Worm (Caenorhabditis elegans): ENCODE data around the gene F38H4.4.

The F38H4.4 gene

ce11 chrIV:11847771-11848312 is at the start of gene F38H4.4, which contains the start of gene F38H4.6:
TSS of gene F38H4.4 (plus strand) at chrIV:11848262.
TSS of gene F38H4.6 (minus strand) at chrIV:11847871.
- no peak for TF ChIP-seq unc-62 (GFP tag; optimal IDR thresholded peaks at IDR 0.05)
- no peak for TF ChIP-seq fos-1 (tag; optimal IDR thresholded peaks at IDR 0.05)
- no peak for TF ChIP-seq sma-9 (GFP tag; optimal IDR thresholded peaks at IDR 0.05)
- TF ChIP-seq sma-9 (tag; optimal IDR thresholded peaks at IDR 0.05) = no peak
- no peak for TF ChIP-seq nhr-21 (tag; optimal IDR thresholded peaks at IDR 0.05)
- no peak for TF ChIP-seq crh-2 (tag; optimal IDR thresholded peaks at IDR 0.05)
- no peak for TF ChIP-seq alr-1 (tag; optimal IDR thresholded peaks at IDR 0.05)
- no peak for TF ChIP-seq nhr-12 (tag; optimal IDR thresholded peaks at IDR 0.05)
- TF ChIP-seq R02D3.7 (tag; optimal IDR thresholded peaks at IDR 0.05) = no peak
- TF ChIP-seq dmd-4 (tag; optimal IDR thresholded peaks at IDR 0.05) = no peak
- no peak for TF ChIP-seq unc-39 (tag; optimal IDR thresholded peaks at IDR 0.05)
- no peak for TF ChIP-seq F13H6.1 (tag; optimal IDR thresholded peaks at IDR 0.05)
- TF ChIP-seq blmp-1 (tag; optimal IDR thresholded peaks at IDR 0.05; ENCODE audit: insufficient read depth) = no peak

ce11 chrIV:11799240-11799639 is 48.8 kb upstream of the F38H4.4 start:
- TF ChIP-seq F13H6.1 (tag; optimal IDR thresholded peaks at IDR 0.05) = peak; percentile 18
- no peak for TF ChIP-seq elt-1 (tag; optimal IDR thresholded peaks at IDR 0.05)

DNA sequence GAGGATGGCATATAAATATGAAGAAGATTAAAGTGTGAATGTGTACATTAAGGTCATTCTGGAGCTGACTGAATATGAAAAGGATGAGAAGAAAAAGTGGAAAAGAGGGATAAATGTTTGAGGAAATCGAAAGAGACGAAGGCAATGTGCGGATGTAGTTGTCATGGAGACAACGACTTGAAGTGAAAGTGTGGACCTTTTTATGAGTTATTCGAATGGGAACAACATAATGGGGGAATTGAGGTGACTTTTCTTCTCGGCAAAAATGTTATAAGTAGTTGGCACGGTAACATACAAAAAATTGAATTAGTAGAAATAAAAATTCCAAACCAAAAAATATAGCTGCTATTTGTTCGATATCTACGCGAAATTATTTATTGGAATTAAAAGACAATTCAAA is 47.0 kb upstream of the F38H4.4 start, which contains the start of gene dyf-18:
dyf-18 (minus strand) TSS at position 101 of the 400 bp plus-strand sequence.
- TF ChIP-seq aly-2 (tag; optimal IDR thresholded peaks at IDR 0.05) (no peak), elt-1 (tag; optimal IDR thresholded peaks at IDR 0.05) (no peak), skn-1 (tag; optimal IDR thresholded peaks at IDR 0.05) (no peak), nhr-21 (tag; optimal IDR thresholded peaks at IDR 0.05) (no peak), alr-1 (tag; optimal IDR thresholded peaks at IDR 0.05) (no peak), egl-27 (tag; optimal IDR thresholded peaks at IDR 0.05) (no peak), nhr-129 (tag; optimal IDR thresholded peaks at IDR 0.05) (no peak), fos-1 (tag; optimal IDR thresholded peaks at IDR 0.05) (no peak), lin-39 (tag; optimal IDR thresholded peaks at IDR 0.05) (no peak), peb-1 (tag; optimal IDR thresholded peaks at IDR 0.05) (no peak), nhr-6 (tag; optimal IDR thresholded peaks at IDR 0.05) (no peak), ztf-4 (tag; optimal IDR thresholded peaks at IDR 0.05) (no peak), C34F6.9 (tag; optimal IDR thresholded peaks at IDR 0.05) (no peak), mbf-1 (tag; optimal IDR thresholded peaks at IDR 0.05) (no peak), unc-62 (GFP tag; optimal IDR thresholded peaks at IDR 0.05) (no peak), F13H6.1 (tag; optimal IDR thresholded peaks at IDR 0.05) (no peak), ceh-82 (tag; optimal IDR thresholded peaks at IDR 0.05) (no peak), sma-3 (GFP tag; optimal IDR thresholded peaks at IDR 0.05) (no peak)

ce11 chrIV:11803044-11803443 is 45.0 kb upstream of the F38H4.4 start, which contains the start of gene H01G02.4:
TSS of gene H01G02.4 (minus strand) at chrIV:11803144.
- TF ChIP-seq snpc-4 (tag; optimal IDR thresholded peaks at IDR 0.05) (no peak), sem-4 (tag; optimal IDR thresholded peaks at IDR 0.05) (no peak), fos-1 (tag; optimal IDR thresholded peaks at IDR 0.05) (no peak), mdl-1 (tag; optimal IDR thresholded peaks at IDR 0.05) (no peak), ama-1 (optimal IDR thresholded peaks at IDR 0.05) (no peak), blmp-1 (tag; optimal IDR thresholded peaks at IDR 0.05; ENCODE audit: insufficient read depth) (no peak), nhr-25 (tag; optimal IDR thresholded peaks at IDR 0.05) (no peak), lin-13 (GFP tag; optimal IDR thresholded peaks at IDR 0.05) (no peak), sma-3 (GFP tag; optimal IDR thresholded peaks at IDR 0.05) (no peak), unc-62 (GFP tag; optimal IDR thresholded peaks at IDR 0.05) (no peak), lin-11 (tag; optimal IDR thresholded peaks at IDR 0.05) (no peak)

DNA sequence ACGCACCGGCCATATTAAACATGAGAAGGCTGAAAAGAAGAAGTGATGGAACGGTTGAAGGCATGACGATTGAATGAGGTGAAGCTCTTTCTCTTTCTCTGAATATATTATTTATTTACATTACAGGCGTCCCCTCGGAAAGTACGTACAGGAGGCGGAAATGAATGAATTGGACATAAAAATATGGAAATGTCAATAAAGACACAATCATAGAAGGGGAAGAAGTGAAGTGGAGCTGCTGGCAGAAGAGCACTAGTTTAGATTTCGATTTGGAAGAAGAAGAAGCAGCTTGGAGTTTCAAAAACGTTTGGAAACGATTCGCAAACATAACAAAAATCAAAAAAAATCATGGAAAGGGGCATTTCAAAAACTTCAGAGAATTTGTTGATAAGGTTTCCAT is 44.0 kb upstream of the F38H4.4 start, which contains the start of gene H01G02.1:
H01G02.1 (minus strand) TSS at position 101 of the 400 bp plus-strand sequence.
- TF ChIP-seq nhr-21 (tag; optimal IDR thresholded peaks at IDR 0.05) = no peak
- TF ChIP-seq ama-1 (optimal IDR thresholded peaks at IDR 0.05) = no peak
- no peak for TF ChIP-seq sma-3 (GFP tag; optimal IDR thresholded peaks at IDR 0.05)
- TF ChIP-seq alr-1 (tag; optimal IDR thresholded peaks at IDR 0.05) = no peak
- TF ChIP-seq fos-1 (tag; optimal IDR thresholded peaks at IDR 0.05) = no peak
- no peak for TF ChIP-seq nhr-129 (tag; optimal IDR thresholded peaks at IDR 0.05)
- TF ChIP-seq peb-1 (tag; optimal IDR thresholded peaks at IDR 0.05) = no peak
- TF ChIP-seq nhr-6 (tag; optimal IDR thresholded peaks at IDR 0.05) = no peak
- no peak for TF ChIP-seq blmp-1 (tag; optimal IDR thresholded peaks at IDR 0.05; ENCODE audit: insufficient read depth)
- TF ChIP-seq aly-2 (tag; optimal IDR thresholded peaks at IDR 0.05) = no peak
- no peak for TF ChIP-seq sem-4 (tag; optimal IDR thresholded peaks at IDR 0.05)
- no peak for TF ChIP-seq unc-39 (tag; optimal IDR thresholded peaks at IDR 0.05)
- TF ChIP-seq nhr-10 (tag; optimal IDR thresholded peaks at IDR 0.05) = no peak
- TF ChIP-seq nhr-237 (tag; optimal IDR thresholded peaks at IDR 0.05) = no peak
- no peak for TF ChIP-seq mdl-1 (tag; optimal IDR thresholded peaks at IDR 0.05)
- TF ChIP-seq lin-39 (tag; optimal IDR thresholded peaks at IDR 0.05) = no peak
- TF ChIP-seq lin-11 (tag; optimal IDR thresholded peaks at IDR 0.05) = no peak
- no peak for TF ChIP-seq ztf-11 (tag; optimal IDR thresholded peaks at IDR 0.05)

All from whole organism, L2 larva.